ENCODE assay signal across 6 worm cellular contexts in genomic region chrIV:11350809-11351208, ce11.
TF ChIP-seq lines count a peak whose summit lies in the region.

No protein-coding gene starts in this region.

TF ChIP-seq in whole organism, L1 larva, 84 proteins besides CTCF, POLR2A, EP300 and RAD21 (continues in another document):
- TF ChIP-seq dsc-1 (tag; optimal IDR thresholded peaks at IDR 0.05; lab: Kevin White, UChicago) = no peak
- peak; percentile 41 for TF ChIP-seq nhr-20 (tag; optimal IDR thresholded peaks at IDR 0.05; lab: Kevin White, UChicago)
- no peak for TF ChIP-seq aha-1 (tag; optimal IDR thresholded peaks at IDR 0.05; lab: Kevin White, UChicago)
- peak; percentile 38; the same call in 1 of the 2 replicates for TF ChIP-seq unc-98 (GFP tag; IDR thresholded peaks at IDR 0.05; lab: Robert Waterston, UW)
- no peak for TF ChIP-seq unc-130 (tag; optimal IDR thresholded peaks at IDR 0.05; lab: Kevin White, UChicago)
- TF ChIP-seq vab-15 (tag; optimal IDR thresholded peaks at IDR 0.05; lab: Kevin White, UChicago) = no peak
- TF ChIP-seq snu-23 (GFP tag; optimal IDR thresholded peaks at IDR 0.05; lab: Kevin White, UChicago) = peak; percentile 47
- TF ChIP-seq lin-14 (GFP tag; optimal IDR thresholded peaks at IDR 0.05; lab: Kevin White, UChicago) = peak; percentile 93
- peak; percentile 55 for TF ChIP-seq nhr-19 (GFP tag; conservative IDR thresholded peaks at IDR 0.05; lab: Robert Waterston, UW)
- peak; percentile 24 for TF ChIP-seq swsn-7 (tag; optimal IDR thresholded peaks at IDR 0.05; lab: Kevin White, UChicago)
- TF ChIP-seq rnt-1 (tag; optimal IDR thresholded peaks at IDR 0.05; lab: Kevin White, UChicago) = peak; percentile 75
- TF ChIP-seq Y116A8C.19 (tag; optimal IDR thresholded peaks at IDR 0.05; lab: Kevin White, UChicago; ENCODE audit: borderline replicate concordance) = no peak
- peak; percentile 66 for TF ChIP-seq lin-39 (tag; optimal IDR thresholded peaks at IDR 0.05; lab: Kevin White, UChicago)
- TF ChIP-seq nhr-71 (tag; optimal IDR thresholded peaks at IDR 0.05; lab: Kevin White, UChicago) = peak; percentile 85
- TF ChIP-seq egl-13 (tag; optimal IDR thresholded peaks at IDR 0.05; lab: Kevin White, UChicago) = no peak

TF ChIP-seq in whole organism, L2 larva, 48 proteins besides CTCF, POLR2A, EP300 and RAD21 (continues in another document):
- TF ChIP-seq crh-2 (tag; optimal IDR thresholded peaks at IDR 0.05; lab: Kevin White, UChicago) (no peak), ztf-1 (GFP tag; conservative IDR thresholded peaks at IDR 0.05; lab: Robert Waterston, UW) (no peak), ceh-16 (tag; optimal IDR thresholded peaks at IDR 0.05; lab: Kevin White, UChicago) (no peak), nhr-129 (tag; optimal IDR thresholded peaks at IDR 0.05; lab: Kevin White, UChicago) (peak; percentile 34), nhr-77 (tag; optimal IDR thresholded peaks at IDR 0.05; lab: Kevin White, UChicago) (no peak), nhr-11 (tag; optimal IDR thresholded peaks at IDR 0.05; lab: Kevin White, UChicago) (no peak), lin-39 (tag; optimal IDR thresholded peaks at IDR 0.05; lab: Kevin White, UChicago) (no peak), mab-5 (tag; optimal IDR thresholded peaks at IDR 0.05; lab: Kevin White, UChicago) (peak; percentile 42), mdl-1 (tag; optimal IDR thresholded peaks at IDR 0.05; lab: Kevin White, UChicago) (no peak), fos-1 (tag; optimal IDR thresholded peaks at IDR 0.05; lab: Kevin White, UChicago) (no peak), aly-2 (tag; optimal IDR thresholded peaks at IDR 0.05; lab: Kevin White, UChicago) (no peak), nhr-23 (tag; optimal IDR thresholded peaks at IDR 0.05; lab: Kevin White, UChicago) (no peak), nhr-6 (tag; optimal IDR thresholded peaks at IDR 0.05; lab: Kevin White, UChicago) (no peak), F13H6.1 (tag; optimal IDR thresholded peaks at IDR 0.05; lab: Kevin White, UChicago) (peak; percentile 62), lin-11 (tag; optimal IDR thresholded peaks at IDR 0.05; lab: Kevin White, UChicago) (no peak), alr-1 (tag; optimal IDR thresholded peaks at IDR 0.05; lab: Kevin White, UChicago) (no peak)

TF ChIP-seq in whole organism, L3 larva, 47 proteins besides CTCF, POLR2A, EP300 and RAD21:
- TF ChIP-seq lin-15B (tag; optimal IDR thresholded peaks at IDR 0.05; lab: Kevin White, UChicago) (no peak), ztf-11 (tag; optimal IDR thresholded peaks at IDR 0.05; lab: Kevin White, UChicago) (no peak), nhr-43 (tag; optimal IDR thresholded peaks at IDR 0.05; lab: Kevin White, UChicago; ENCODE audit: poor library complexity, severe bottlenecking) (no peak), egl-5 (tag; optimal IDR thresholded peaks at IDR 0.05; lab: Kevin White, UChicago) (no peak), elt-3 (tag; optimal IDR thresholded peaks at IDR 0.05; lab: Kevin White, UChicago) (no peak), lin-39 (tag; optimal IDR thresholded peaks at IDR 0.05; lab: Kevin White, UChicago) (peak; percentile 29), skn-1 (tag; optimal IDR thresholded peaks at IDR 0.05; lab: Kevin White, UChicago) (no peak), ceh-9 (tag; optimal IDR thresholded peaks at IDR 0.05; lab: Kevin White, UChicago) (no peak), sea-2 (GFP tag; optimal IDR thresholded peaks at IDR 0.05; lab: Kevin White, UChicago) (no peak), nfya-1 (tag; optimal IDR thresholded peaks at IDR 0.05; lab: Kevin White, UChicago; ENCODE audit: insufficient read depth) (peak; percentile 13), nhr-67 (tag; optimal IDR thresholded peaks at IDR 0.05; lab: Kevin White, UChicago) (no peak)

TF ChIP-seq in whole organism, L4 larva, 104 proteins besides CTCF, POLR2A, EP300 and RAD21:
- TF ChIP-seq skn-1 (tag; optimal IDR thresholded peaks at IDR 0.05; lab: Kevin White, UChicago) (no peak), nhr-11 (tag; optimal IDR thresholded peaks at IDR 0.05; lab: Kevin White, UChicago) (peak; percentile 61), hlh-30 (tag; optimal IDR thresholded peaks at IDR 0.05; lab: Kevin White, UChicago; ENCODE audit: insufficient read depth) (no peak), spr-1 (tag; optimal IDR thresholded peaks at IDR 0.05; lab: Kevin White, UChicago) (no peak), ceh-32 (tag; optimal IDR thresholded peaks at IDR 0.05; lab: Kevin White, UChicago; ENCODE audit: poor library complexity) (no peak), ZK337.2 (GFP tag; IDR thresholded peaks at IDR 0.05; lab: Robert Waterston, UW) (peak; percentile 60; the same call in 1 of the 2 replicates), cey-2 (tag; optimal IDR thresholded peaks at IDR 0.05; lab: Kevin White, UChicago; ENCODE audit: borderline replicate concordance, insufficient read depth) (no peak), aha-1 (tag; lab: Kevin White, UChicago) (peak; percentile 67)

TF ChIP-seq in whole organism, late embryonic, 69 proteins besides CTCF, POLR2A, EP300 and RAD21:
- TF ChIP-seq ceh-19 (GFP tag; optimal IDR thresholded peaks at IDR 0.05; lab: Kevin White, UChicago) (no peak), ceh-18 (tag; optimal IDR thresholded peaks at IDR 0.05; lab: Kevin White, UChicago) (peak; percentile 52), fkh-10 (GFP tag; optimal IDR thresholded peaks at IDR 0.05; lab: Kevin White, UChicago) (no peak), gmeb-2 (tag; optimal IDR thresholded peaks at IDR 0.05; lab: Kevin White, UChicago) (no peak), unc-3 (GFP tag; conservative IDR thresholded peaks at IDR 0.05; lab: Robert Waterston, UW) (no peak), unc-3 (tag; optimal IDR thresholded peaks at IDR 0.05; lab: Kevin White, UChicago) (no peak)

TF ChIP-seq in whole organism, mixed stage, embryonic, 35 proteins besides CTCF, POLR2A, EP300 and RAD21:
- TF ChIP-seq drap-1 (GFP tag; optimal IDR thresholded peaks at IDR 0.05; lab: Kevin White, UChicago) (no peak), pha-4 (tag; optimal IDR thresholded peaks at IDR 0.05; lab: Kevin White, UChicago) (no peak), unc-120 (tag; optimal IDR thresholded peaks at IDR 0.05; lab: Kevin White, UChicago; ENCODE audit: poor library complexity, severe bottlenecking) (peak; percentile 19), unc-62 (GFP tag; optimal IDR thresholded peaks at IDR 0.05; lab: Kevin White, UChicago) (peak; percentile 65), hlh-1 (tag; optimal IDR thresholded peaks at IDR 0.05; lab: Kevin White, UChicago) (peak; percentile 39), M03D4.4 (tag; optimal IDR thresholded peaks at IDR 0.05; lab: Kevin White, UChicago) (no peak)
TF ChIP-seq in whole organism, mixed stage, embryonic: peak in this region for 3.

Comparison
In these comparisons a context has a peak if more than half of its experiments do, and no peak if none do; other contexts are left out.
1. Of the 29 proteins assayed by ChIP-seq in both whole organism, L4 larva and whole organism, L1 larva: peak only in whole organism, L4 larva: aha-1 and nhr-11; only in whole organism, L1 larva: lin-39 and lsy-2; in both: none; in neither: 25.